Worm (Caenorhabditis elegans) whole organism, L3 larva: Measurements from ENCODE around the gene acr-7.

ENCODE experiments used
- elt-1 ChIP-seq: fragments of 150-350 bp; optimal IDR thresholded peaks from 2 replicates; lab custom pipeline; 2014; ENCODE audit warnings: missing biosample characterization, missing genetic modification characterization
- eor-1 ChIP-seq, 2 experiments: fragments of 150-350 bp; optimal IDR thresholded peaks; 2 replicates each; lab custom pipeline; 2014 to 2018; ENCODE audit warnings: missing biosample characterization in 2 of 2, missing genetic modification characterization in 2 of 2
- fkh-10 ChIP-seq: sonication (generic microtip); optimal IDR thresholded peaks from 2 replicates; lab custom pipeline; 2017; ENCODE audit warnings: missing biosample characterization, missing genetic modification reagents, missing genetic modification characterization
- lin-39 ChIP-seq: fragments of 150-350 bp; optimal IDR thresholded peaks from 2 replicates; lab custom pipeline; 2018; ENCODE audit warnings: missing biosample characterization, missing genetic modification reagents, missing genetic modification characterization
- nhr-237 ChIP-seq: fragments of 150-350 bp; optimal IDR thresholded peaks from 2 replicates; lab custom pipeline; 2014; ENCODE audit warnings: missing biosample characterization, missing genetic modification characterization
- nhr-25 ChIP-seq: sonication (generic microtip); optimal IDR thresholded peaks from 2 replicates; lab custom pipeline; 2017; ENCODE audit warnings: missing biosample characterization, missing genetic modification characterization
- nhr-28 ChIP-seq: fragments of 150-350 bp; optimal IDR thresholded peaks from 2 replicates; lab custom pipeline; 2014; ENCODE audit warnings: missing biosample characterization, missing genetic modification characterization
- pha-4 ChIP-seq: fragments of 150-350 bp; optimal IDR thresholded peaks from 2 replicates; lab custom pipeline; 2014; ENCODE audit warnings: missing biosample characterization, missing genetic modification reagents, missing genetic modification characterization
- snpc-4 ChIP-seq: fragments of 150-350 bp; optimal IDR thresholded peaks from 2 replicates; lab custom pipeline; 2014; ENCODE audit warnings: missing biosample characterization, missing genetic modification characterization
- unc-62 ChIP-seq: fragments of 150-350 bp; sonication (generic microtip); optimal IDR thresholded peaks from 4 replicates; lab custom pipeline; 2014; ENCODE audit warnings: missing biosample characterization, missing genetic modification reagents, missing genetic modification characterization

DNA sequence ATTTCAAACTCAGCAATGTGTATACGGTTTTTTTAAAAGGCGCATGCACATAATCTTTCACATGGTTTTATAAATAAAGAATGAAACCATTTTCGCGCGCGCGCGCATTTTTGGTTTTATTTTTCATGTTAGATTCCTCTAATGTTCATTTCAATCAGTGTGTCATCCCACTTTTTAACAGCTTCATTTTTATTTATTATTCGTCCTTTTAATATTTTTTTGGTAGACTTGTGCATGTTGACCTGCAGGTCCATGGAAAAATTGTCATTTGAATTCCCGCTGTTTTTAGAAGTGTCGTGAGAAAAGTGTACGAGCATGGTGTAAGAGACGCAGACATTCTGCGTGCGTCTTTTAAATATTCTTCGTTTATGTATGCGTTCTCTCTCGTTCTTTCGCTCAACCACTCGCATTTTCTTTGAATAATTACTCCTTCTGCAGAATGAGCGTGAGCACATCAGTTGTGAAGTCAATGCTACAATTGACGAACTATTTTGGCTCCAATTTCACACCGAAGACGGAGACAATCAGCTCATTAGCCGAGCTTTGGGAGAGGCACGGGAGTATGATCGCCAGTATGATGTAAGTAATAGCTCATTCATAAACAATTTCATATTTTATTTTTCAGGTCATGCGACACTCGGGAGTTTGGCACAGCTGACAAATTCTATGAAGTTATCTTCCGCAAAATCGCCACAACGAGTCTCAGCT lies 10.8 kb upstream of the acr-7 start, which contains the start of gene lin-5:
- TF ChIP-seq unc-62 (GFP tag; lab: Kevin White, UChicago) (no peak), snpc-4 (tag; lab: Kevin White, UChicago) (peak; percentile 59), nhr-28 (tag; lab: Kevin White, UChicago) (no peak), lin-39 (tag; lab: Kevin White, UChicago) (peak; percentile 64), nhr-237 (tag; lab: Kevin White, UChicago) (no peak), fkh-10 (GFP tag; lab: Kevin White, UChicago) (no peak), elt-1 (tag; lab: Kevin White, UChicago) (no peak), eor-1 (tag; optimal IDR thresholded peaks at IDR 0.05; lab: Kevin White, UChicago) (no peak), nhr-25 (peak; percentile 19), pha-4 (tag; lab: Kevin White, UChicago) (peak; percentile 57)
